Worm (Caenorhabditis elegans): Measurements from ENCODE around the gene T08D2.4.

DNA sequence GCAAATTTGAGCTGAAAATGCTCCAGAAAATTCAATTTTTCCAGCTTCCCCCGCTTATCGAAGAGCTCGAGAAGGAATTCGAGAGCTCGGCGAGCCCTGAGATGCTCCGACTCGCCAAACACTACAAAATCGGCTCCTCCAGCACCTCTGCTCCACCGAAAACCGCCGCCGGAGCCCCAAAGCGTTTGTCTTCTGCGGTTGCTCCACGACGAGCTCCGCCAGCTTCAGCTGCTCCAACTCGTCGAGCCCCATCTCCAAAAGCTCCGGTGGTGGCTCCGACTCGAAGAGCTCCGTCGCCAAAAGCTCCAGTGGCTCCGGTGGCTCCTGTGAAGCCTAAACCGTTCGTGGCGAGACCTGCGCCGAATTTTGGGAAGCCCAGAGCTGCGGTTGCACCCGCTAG, 19.2 kb downstream of the T08D2.4 start:
- TF ChIP-seq ZK546.5 (tag; optimal IDR thresholded peaks at IDR 0.05) = no peak
- no peak for TF ChIP-seq nhr-129 (tag; optimal IDR thresholded peaks at IDR 0.05)
- TF ChIP-seq lin-13 (GFP tag; optimal IDR thresholded peaks at IDR 0.05) = no peak
- TF ChIP-seq lin-39 (tag; optimal IDR thresholded peaks at IDR 0.05) = no peak
- TF ChIP-seq lin-11 (tag; optimal IDR thresholded peaks at IDR 0.05) = no peak
- TF ChIP-seq lsy-2 (tag; optimal IDR thresholded peaks at IDR 0.05) = no peak
- TF ChIP-seq egl-27 (tag; optimal IDR thresholded peaks at IDR 0.05) = no peak
- TF ChIP-seq nhr-12 (tag; optimal IDR thresholded peaks at IDR 0.05) = no peak
- TF ChIP-seq snpc-4 (tag; optimal IDR thresholded peaks at IDR 0.05) = no peak
- TF ChIP-seq nhr-10 (tag; optimal IDR thresholded peaks at IDR 0.05) = no peak
- no peak for TF ChIP-seq elt-3 (tag; optimal IDR thresholded peaks at IDR 0.05)
- TF ChIP-seq aly-2 (tag; optimal IDR thresholded peaks at IDR 0.05) = no peak
- no peak for TF ChIP-seq elt-1 (tag; optimal IDR thresholded peaks at IDR 0.05)
- no peak for TF ChIP-seq unc-62 (GFP tag; optimal IDR thresholded peaks at IDR 0.05)

All from whole organism, L2 larva.